Fruit fly (Drosophila melanogaster): Measurements from ENCODE around the gene Cmpk.

Cmpk gene

DNA sequence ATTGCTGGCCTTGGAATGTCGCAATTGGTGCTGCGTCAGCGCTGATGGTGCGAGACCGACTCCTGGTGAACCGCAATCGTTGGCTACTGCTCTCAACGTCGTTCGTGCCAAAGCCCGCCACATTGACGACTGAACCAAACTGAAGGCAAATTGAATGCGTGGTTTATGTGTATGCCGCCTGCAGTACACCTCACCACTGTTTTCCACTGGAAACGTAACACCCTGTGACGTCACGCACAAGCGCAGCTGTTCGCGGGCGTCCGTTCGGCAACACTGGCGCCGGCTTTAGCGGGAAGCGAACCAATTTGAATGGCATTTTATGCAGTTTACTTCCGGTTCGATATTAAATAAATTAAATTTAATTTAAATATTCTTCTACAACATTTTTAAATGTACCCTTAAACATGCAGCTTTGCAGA is at the start of gene Cmpk (continued):
- TF ChIP-seq jigr1 (GFP tag; IDR thresholded peaks at IDR 0.05), result no peak
- TF ChIP-seq CG10267 (tag; optimal IDR thresholded peaks at IDR 0.05), result peak; percentile 94
- no peak for TF ChIP-seq jing (GFP tag; optimal IDR thresholded peaks at IDR 0.05)
- no peak for TF ChIP-seq Vsx1 (GFP tag; optimal IDR thresholded peaks at IDR 0.05)
- TF ChIP-seq Fer2 (tag; optimal IDR thresholded peaks at IDR 0.05), result peak; percentile 45
- peak; percentile 26; the same call in 1 of the 3 replicates for TF ChIP-seq otp (GFP tag; IDR thresholded peaks at IDR 0.05)
- peak; percentile 75; the same call in 2 of the 3 replicates for TF ChIP-seq gce (GFP tag; IDR thresholded peaks at IDR 0.05)
- no peak for TF ChIP-seq GATAe (GFP tag; conservative IDR thresholded peaks at IDR 0.05)
- peak; percentile 67 for TF ChIP-seq gcm (GFP tag; optimal IDR thresholded peaks at IDR 0.05)
- TF ChIP-seq fd3F (GFP tag; optimal IDR thresholded peaks at IDR 0.05), result peak; percentile 35
- no peak; the same call in 2 of the 3 replicates for TF ChIP-seq B-H1 (GFP tag; IDR thresholded peaks at IDR 0.05)
- TF ChIP-seq aop (GFP tag; IDR thresholded peaks at IDR 0.05), result peak; percentile 85; the same call in 1 of the 2 replicates
- peak; percentile 72 for TF ChIP-seq tap (tag; optimal IDR thresholded peaks at IDR 0.05)
- TF ChIP-seq nmo (GFP tag; optimal IDR thresholded peaks at IDR 0.05), result peak; percentile 43
- peak; percentile 26; the same call in 1 of the 2 replicates for TF ChIP-seq CG10321 (GFP tag; IDR thresholded peaks at IDR 0.05)
- TF ChIP-seq slbo (GFP tag; IDR thresholded peaks at IDR 0.05), result peak; percentile 52
- TF ChIP-seq Gug (GFP tag; IDR thresholded peaks at IDR 0.05), result 0 out of 4 replicates have a peak, but pooled peaks have one; percentile 6
- peak; percentile 43 for TF ChIP-seq ash1 (GFP tag; optimal IDR thresholded peaks at IDR 0.05)
- no peak for TF ChIP-seq ap (GFP tag; IDR thresholded peaks at IDR 0.05)
- no peak for TF ChIP-seq al (GFP tag; IDR thresholded peaks at IDR 0.05)
- TF ChIP-seq seq (GFP tag; IDR thresholded peaks at IDR 0.05), result 0 out of 2 replicates have a peak, but pooled peaks have one; percentile 31
- TF ChIP-seq CG7928 (GFP tag; optimal IDR thresholded peaks at IDR 0.05), result peak; percentile 30
- 0 out of 2 replicates have a peak, but pooled peaks have one; percentile 27 for TF ChIP-seq crol (GFP tag; IDR thresholded peaks at IDR 0.05)
- TF ChIP-seq tll (GFP tag; optimal IDR thresholded peaks at IDR 0.05), result no peak
- peak; percentile 38 to 42 for TF ChIP-seq dpn (GFP tag; optimal IDR thresholded peaks at IDR 0.05)
- TF ChIP-seq CG11093 (GFP tag; IDR thresholded peaks at IDR 0.05), result no peak
- TF ChIP-seq sens-2 (GFP tag; IDR thresholded peaks at IDR 0.05), result no peak
- TF ChIP-seq CG17328 (GFP tag; IDR thresholded peaks at IDR 0.05), result peak; percentile 65
- peak; percentile 23 for TF ChIP-seq kay (GFP tag; optimal IDR thresholded peaks at IDR 0.05)
- peak; percentile 40 for TF ChIP-seq sna (GFP tag; IDR thresholded peaks at IDR 0.05; ENCODE audit: partially characterized antibody)
- TF ChIP-seq dm (GFP tag; optimal IDR thresholded peaks at IDR 0.05), result peak; percentile 53
- peak; percentile 29; the same call in 1 of the 2 replicates for TF ChIP-seq Rx (GFP tag; IDR thresholded peaks at IDR 0.05)
- TF ChIP-seq zfh1 (GFP tag; IDR thresholded peaks at IDR 0.05), result peak; percentile 78
- TF ChIP-seq CG8281 (tag; optimal IDR thresholded peaks at IDR 0.05), result peak; percentile 14
- TF ChIP-seq sima (GFP tag; optimal IDR thresholded peaks at IDR 0.05), result no peak
- TF ChIP-seq nau (GFP tag; optimal IDR thresholded peaks at IDR 0.05), result no peak
- TF ChIP-seq Hr51 (GFP tag; optimal IDR thresholded peaks at IDR 0.05), result peak; percentile 38 to 56
- peak; percentile 91 for TF ChIP-seq Hmr (GFP tag; optimal IDR thresholded peaks at IDR 0.05)
- TF ChIP-seq CG7372 (GFP tag; IDR thresholded peaks at IDR 0.05), result peak; percentile 29; the same call in 1 of the 2 replicates
- TF ChIP-seq Atf-2 (GFP tag; optimal IDR thresholded peaks at IDR 0.05), result no peak
- TF ChIP-seq fd102C (GFP tag; optimal IDR thresholded peaks at IDR 0.05), result peak; percentile 53
- TF ChIP-seq CG34376 (GFP tag; optimal IDR thresholded peaks at IDR 0.05), result peak; percentile 89
- peak; percentile 43 for TF ChIP-seq CG8359 (GFP tag; optimal IDR thresholded peaks at IDR 0.05; ENCODE audit: borderline replicate concordance)
- peak; percentile 92 for TF ChIP-seq lab (GFP tag; optimal IDR thresholded peaks at IDR 0.05)
- no peak for TF ChIP-seq Dad (GFP tag; optimal IDR thresholded peaks at IDR 0.05)
- TF ChIP-seq h (optimal IDR thresholded peaks at IDR 0.05), result no peak
- TF ChIP-seq Dek (tag; optimal IDR thresholded peaks at IDR 0.05), result peak; percentile 44
- TF ChIP-seq insv (GFP tag; optimal IDR thresholded peaks at IDR 0.05), result peak in 1 of 2 experiments; percentile 58
- peak; percentile 2 for TF ChIP-seq gfzf (GFP tag; optimal IDR thresholded peaks at IDR 0.05)
- TF ChIP-seq cato (GFP tag; optimal IDR thresholded peaks at IDR 0.05; ENCODE audit: borderline replicate concordance), result no peak

Data from whole organism, embryonic.